Worm (Caenorhabditis elegans): ENCODE measurements around the gene mlt-9.
A peak's percentile ranks its signal among the peaks of the same experiment; 100 is the strongest.

Gene mlt-9

ce11 chrX:15146415-15147210 lies 39.0 kb upstream of the mlt-9 start:
- TF ChIP-seq pha-2 (tag; optimal IDR thresholded peaks at IDR 0.05) (no peak), elt-2 (tag; optimal IDR thresholded peaks at IDR 0.05) (peak; percentile 34), hlh-30 (tag; optimal IDR thresholded peaks at IDR 0.05; ENCODE audit: insufficient read depth) (no peak), ceh-48 (tag; optimal IDR thresholded peaks at IDR 0.05) (no peak), ceh-22 (tag; optimal IDR thresholded peaks at IDR 0.05) (no peak)

- TF ChIP-seq elt-4 (tag; optimal IDR thresholded peaks at IDR 0.05) (no peak), unc-42 (tag; optimal IDR thresholded peaks at IDR 0.05) (peak; percentile 76)
Measured at ce11 chrX:15134941-15135340, 27.3 kb upstream of the mlt-9 start.

ce11 chrX:15133180-15133579 lies 25.6 kb upstream of the mlt-9 start:
- TF ChIP-seq elt-4 (tag; optimal IDR thresholded peaks at IDR 0.05) (no peak), unc-42 (tag; optimal IDR thresholded peaks at IDR 0.05) (peak; percentile 56)

- TF ChIP-seq nfya-1 (tag; optimal IDR thresholded peaks at IDR 0.05) (no peak), F13H6.1 (tag; optimal IDR thresholded peaks at IDR 0.05) (no peak), ceh-18 (tag; optimal IDR thresholded peaks at IDR 0.05) (no peak), ets-4 (tag; optimal IDR thresholded peaks at IDR 0.05) (no peak), fkh-10 (GFP tag; optimal IDR thresholded peaks at IDR 0.05) (no peak), ceh-30 (tag; optimal IDR thresholded peaks at IDR 0.05) (no peak), pat-9 (tag; optimal IDR thresholded peaks at IDR 0.05) (no peak), rnt-1 (tag; optimal IDR thresholded peaks at IDR 0.05) (no peak), ref-2 (tag; optimal IDR thresholded peaks at IDR 0.05) (no peak), ceh-2 (tag; optimal IDR thresholded peaks at IDR 0.05) (no peak), sox-4 (tag; optimal IDR thresholded peaks at IDR 0.05) (no peak), hlh-8 (tag; optimal IDR thresholded peaks at IDR 0.05) (no peak)
Measured at ce11 chrX:15132073-15132472, 24.5 kb upstream of the mlt-9 start.

- TF ChIP-seq unc-42 (tag; optimal IDR thresholded peaks at IDR 0.05) (peak; percentile 87), tbx-7 (tag; optimal IDR thresholded peaks at IDR 0.05) (no peak)
Measured at ce11 chrX:15128184-15128583, 20.6 kb upstream of the mlt-9 start.

- no peak for TF ChIP-seq hlh-6 (tag; optimal IDR thresholded peaks at IDR 0.05)
- TF ChIP-seq ceh-19 (GFP tag; optimal IDR thresholded peaks at IDR 0.05) = no peak
- TF ChIP-seq K09A11.1 (tag; optimal IDR thresholded peaks at IDR 0.05; ENCODE audit: insufficient read depth) = no peak
- TF ChIP-seq hlh-13 (GFP tag; optimal IDR thresholded peaks at IDR 0.05) = no peak
- TF ChIP-seq C08G9.2 (tag; optimal IDR thresholded peaks at IDR 0.05) = no peak
Measured at ce11 chrX:15127338-15127737, 19.7 kb upstream of the mlt-9 start.

ce11 chrX:15126736-15127135 lies 19.1 kb upstream of the mlt-9 start:
- TF ChIP-seq hlh-15 (tag; optimal IDR thresholded peaks at IDR 0.05) = no peak
- TF ChIP-seq ref-2 (tag; optimal IDR thresholded peaks at IDR 0.05) = no peak
- no peak for TF ChIP-seq dve-1 (tag; optimal IDR thresholded peaks at IDR 0.05)
- no peak for TF ChIP-seq K09A11.1 (tag; optimal IDR thresholded peaks at IDR 0.05; ENCODE audit: insufficient read depth)

ce11 chrX:15125138-15125537 lies 17.5 kb upstream of the mlt-9 start:
- TF ChIP-seq nhr-11 (tag; optimal IDR thresholded peaks at IDR 0.05) = no peak
- TF ChIP-seq unc-42 (tag; optimal IDR thresholded peaks at IDR 0.05) = peak; percentile 69
- no peak for TF ChIP-seq ref-2 (tag; optimal IDR thresholded peaks at IDR 0.05)
- no peak for TF ChIP-seq ceh-30 (tag; optimal IDR thresholded peaks at IDR 0.05)
- TF ChIP-seq ceh-48 (tag; optimal IDR thresholded peaks at IDR 0.05) = no peak
- no peak for TF ChIP-seq che-1 (tag; optimal IDR thresholded peaks at IDR 0.05)
- no peak for TF ChIP-seq pat-9 (tag; optimal IDR thresholded peaks at IDR 0.05)
